Worm (Caenorhabditis elegans) whole organism, young adult: ENCODE measurements around the gene C14A4.7.

Experiments used
- B0019.2 ChIP-seq: fragments of 200-800 bp; sonication (Bioruptor generic); conservative IDR thresholded peaks from 2 replicates; pipeline ENCODE4 v1.3.6; 2022; ENCODE audit warnings: missing genetic modification reagents, missing genetic modification characterization, missing compliant biosample characterization
- B0336.3 ChIP-seq: fragments of 200-800 bp; sonication (Bioruptor generic); IDR thresholded peaks from 2 replicates; pipeline ENCODE4 v1.3.6; 2022; ENCODE audit warnings: missing genetic modification characterization, missing compliant biosample characterization
- C06A6.2 ChIP-seq: fragments of 200-800 bp; sonication (Bioruptor generic); conservative IDR thresholded peaks from 2 replicates; pipeline ENCODE4 v1.3.6; 2022; ENCODE audit warnings: missing genetic modification characterization, missing compliant biosample characterization
- F10E7.11 ChIP-seq: sonication (generic microtip); optimal IDR thresholded peaks from 2 replicates; lab custom pipeline; 2017; ENCODE audit warnings: mild to moderate bottlenecking, missing genetic modification characterization, moderate library complexity, missing compliant biosample characterization
- F22D6.2 ChIP-seq: sonication (generic microtip); optimal IDR thresholded peaks from 2 replicates; lab custom pipeline; 2016; ENCODE audit warnings: mild to moderate bottlenecking, missing genetic modification characterization, missing compliant biosample characterization
- F33H1.4 ChIP-seq: fragments of 200-800 bp; sonication (Bioruptor generic); IDR thresholded peaks from 2 replicates; pipeline ENCODE4 v1.3.6; 2022; ENCODE audit warnings: missing genetic modification reagents, missing genetic modification characterization, missing compliant biosample characterization
- F37B4.10 ChIP-seq: fragments of 200-800 bp; sonication (Bioruptor generic); IDR thresholded peaks from 2 replicates; pipeline ENCODE4 v1.3.6; 2022; ENCODE audit warnings: missing genetic modification characterization, missing compliant biosample characterization
- F57A8.1 ChIP-seq: fragments of 200-800 bp; sonication (Bioruptor generic); optimal IDR thresholded peaks from 2 replicates; lab custom pipeline; 2018; ENCODE audit warnings: mild to moderate bottlenecking, missing genetic modification characterization, moderate library complexity, missing compliant biosample characterization
- K11D2.4 ChIP-seq: fragments of 200-800 bp; sonication (Bioruptor generic); IDR thresholded peaks from 2 replicates; pipeline ENCODE4 v1.3.6; 2022; ENCODE audit warnings: missing genetic modification reagents, missing genetic modification characterization, missing compliant biosample characterization
- K12H6.12 ChIP-seq: fragments of 200-800 bp; sonication (Bioruptor generic); optimal IDR thresholded peaks from 2 replicates; lab custom pipeline; 2018; ENCODE audit warnings: mild to moderate bottlenecking, missing genetic modification characterization, missing compliant biosample characterization
- Y53G8AR.9 ChIP-seq: fragments of 200-800 bp; sonication (Bioruptor generic); conservative IDR thresholded peaks from 2 replicates; pipeline ENCODE4 v1.3.6; 2022; ENCODE audit warnings: missing genetic modification reagents, missing genetic modification characterization, missing compliant biosample characterization
- Y56A3A.18 ChIP-seq: fragments of 200-800 bp; sonication (Bioruptor generic); IDR thresholded peaks from 2 replicates; pipeline ENCODE4 v1.3.6; 2022; ENCODE audit warnings: missing genetic modification reagents, missing genetic modification characterization, missing compliant biosample characterization
- Y95B8A.8 ChIP-seq: fragments of 200-800 bp; sonication (Bioruptor generic); IDR thresholded peaks from 2 replicates; pipeline ENCODE4 v1.3.6; 2022; ENCODE audit warnings: missing genetic modification reagents, missing genetic modification characterization, missing compliant biosample characterization
- ZK185.1 ChIP-seq: sonication (generic microtip); optimal IDR thresholded peaks from 2 replicates; lab custom pipeline; 2016; ENCODE audit warnings: mild to moderate bottlenecking, missing genetic modification characterization, missing compliant biosample characterization; ENCODE audit not compliant: poor library complexity, severe bottlenecking
- akir-1 ChIP-seq: fragments of 200-800 bp; sonication (Bioruptor generic); optimal IDR thresholded peaks from 2 replicates; lab custom pipeline; 2018; ENCODE audit warnings: mild to moderate bottlenecking, missing genetic modification characterization, moderate library complexity, missing compliant biosample characterization
- ama-1 ChIP-seq, 3 experiments: fragments of 150-350 bp in 1 of 3; sonication (generic microtip) in 2 of 3; optimal IDR thresholded peaks; 2 replicates each; lab custom pipeline; 2014 to 2018; ENCODE audit warnings: missing biosample characterization in 2 of 3, missing genetic modification characterization in 2 of 3, missing genetic modification reagents in 2 of 3
- aptf-3 ChIP-seq: fragments of 200-800 bp; sonication (Bioruptor generic); IDR thresholded peaks from 2 replicates; pipeline ENCODE4 v1.3.6; 2022; ENCODE audit warnings: missing genetic modification characterization, missing compliant biosample characterization
- athp-1 ChIP-seq: sonication (generic microtip); optimal IDR thresholded peaks from 2 replicates; lab custom pipeline; 2017; ENCODE audit warnings: mild to moderate bottlenecking, missing genetic modification characterization, missing compliant biosample characterization
- attf-6 ChIP-seq: fragments of 200-800 bp; sonication (Bioruptor generic); IDR thresholded peaks from 2 replicates; pipeline ENCODE4 v1.3.6; 2022; ENCODE audit warnings: missing genetic modification reagents, missing genetic modification characterization, missing compliant biosample characterization
- ceh-40 ChIP-seq: fragments of 200-800 bp; sonication (Bioruptor generic); IDR thresholded peaks from 2 replicates; pipeline ENCODE4 v1.3.6; 2022; ENCODE audit warnings: missing genetic modification characterization, missing compliant biosample characterization
- ceh-79 ChIP-seq: sonication (generic microtip); optimal IDR thresholded peaks from 2 replicates; lab custom pipeline; 2017; ENCODE audit warnings: mild to moderate bottlenecking, missing genetic modification characterization, missing compliant biosample characterization
- dox-1 ChIP-seq: fragments of 200-800 bp; sonication (Bioruptor generic); IDR thresholded peaks from 2 replicates; pipeline ENCODE4 v1.3.6; 2022; ENCODE audit warnings: missing genetic modification reagents, missing genetic modification characterization, missing compliant biosample characterization
- dpff-1 ChIP-seq: sonication (generic microtip); optimal IDR thresholded peaks from 2 replicates; lab custom pipeline; 2017; ENCODE audit warnings: mild to moderate bottlenecking, missing genetic modification characterization, missing compliant biosample characterization
- egrh-3 ChIP-seq: fragments of 200-800 bp; sonication (Bioruptor generic); IDR thresholded peaks from 2 replicates; pipeline ENCODE4 v1.3.6; 2022; ENCODE audit warnings: missing genetic modification reagents, missing genetic modification characterization, missing compliant biosample characterization
- ets-4 ChIP-seq: fragments of 200-800 bp; sonication (Bioruptor generic); optimal IDR thresholded peaks from 2 replicates; lab custom pipeline; 2018; ENCODE audit warnings: mild to moderate bottlenecking, missing genetic modification characterization, missing compliant biosample characterization
- him-1 ChIP-seq: sonication (generic microtip); optimal IDR thresholded peaks from 2 replicates; lab custom pipeline; 2016; ENCODE audit warnings: missing genotype, missing genetic modification reagents, missing genetic modification characterization, missing compliant biosample characterization
- hlh-26 ChIP-seq: fragments of 200-800 bp; sonication (Bioruptor generic); conservative IDR thresholded peaks from 2 replicates; pipeline ENCODE4 v1.3.6; 2022; ENCODE audit warnings: missing genetic modification reagents, missing genetic modification characterization, missing compliant biosample characterization
- hmg-20 ChIP-seq: fragments of 200-800 bp; sonication (Bioruptor generic); IDR thresholded peaks from 2 replicates; pipeline ENCODE4 v1.3.6; 2022; ENCODE audit warnings: missing genetic modification reagents, missing genetic modification characterization, missing compliant biosample characterization
- hrde-1 ChIP-seq: sonication (generic microtip); optimal IDR thresholded peaks from 2 replicates; lab custom pipeline; 2016; ENCODE audit warnings: missing genetic modification characterization, mild to moderate bottlenecking, missing compliant biosample characterization, moderate library complexity, missing genotype, missing genetic modification reagents, borderline replicate concordance
- hsf-1 ChIP-seq: fragments of 200-800 bp; sonication (Bioruptor generic); IDR thresholded peaks from 2 replicates; pipeline ENCODE4 v1.3.6; 2022; ENCODE audit warnings: missing genetic modification reagents, missing genetic modification characterization, missing compliant biosample characterization
- lag-1 ChIP-seq: fragments of 200-800 bp; sonication (Bioruptor generic); IDR thresholded peaks from 2 replicates; pipeline ENCODE4 v1.3.6; 2022; ENCODE audit warnings: missing genetic modification reagents, missing genetic modification characterization, missing compliant biosample characterization
- let-526 ChIP-seq: fragments of 200-800 bp; sonication (Bioruptor generic); IDR thresholded peaks from 2 replicates; pipeline ENCODE4 v1.3.6; 2022; ENCODE audit warnings: missing genetic modification reagents, missing genetic modification characterization, missing compliant biosample characterization
- madf-6 ChIP-seq: fragments of 200-800 bp; sonication (Bioruptor generic); IDR thresholded peaks from 2 replicates; pipeline ENCODE4 v1.3.6; 2022; ENCODE audit warnings: missing genetic modification reagents, missing genetic modification characterization, missing compliant biosample characterization
- mes-4 ChIP-seq: sonication (generic microtip); optimal IDR thresholded peaks from 2 replicates; lab custom pipeline; 2016; ENCODE audit warnings: missing genotype, missing genetic modification characterization, missing compliant biosample characterization
- nhr-179 ChIP-seq: sonication (generic microtip); optimal IDR thresholded peaks from 2 replicates; lab custom pipeline; 2016; ENCODE audit warnings: mild to moderate bottlenecking, missing genetic modification characterization, missing compliant biosample characterization
- nhr-80 ChIP-seq: sonication (generic microtip); optimal IDR thresholded peaks from 2 replicates; lab custom pipeline; 2016; ENCODE audit warnings: missing genetic modification characterization, missing compliant biosample characterization
- pbrm-1 ChIP-seq: fragments of 200-800 bp; sonication (Bioruptor generic); IDR thresholded peaks from 2 replicates; pipeline ENCODE4 v1.3.6; 2022; ENCODE audit warnings: missing genetic modification reagents, missing genetic modification characterization, missing compliant biosample characterization
- pha-4 ChIP-seq: fragments of 150-350 bp; sonication (generic microtip); optimal IDR thresholded peaks from 2 replicates; lab custom pipeline; 2014; ENCODE audit warnings: missing biosample characterization, missing genetic modification reagents, missing genetic modification characterization
- repo-1 ChIP-seq: sonication (generic microtip); optimal IDR thresholded peaks from 2 replicates; lab custom pipeline; 2017; ENCODE audit warnings: mild to moderate bottlenecking, missing genetic modification characterization, missing compliant biosample characterization
- rpc-1 ChIP-seq, 2 experiments: fragments of 150-350 bp in 1 of 2; sonication (generic microtip) in 1 of 2; optimal IDR thresholded peaks; 2 replicates each; lab custom pipeline; 2014 to 2018; ENCODE audit warnings: missing biosample characterization in 1 of 2, missing genetic modification characterization in 1 of 2, missing genetic modification reagents in 1 of 2, missing genotype in 1 of 2
- sdz-38 ChIP-seq: sonication (generic microtip); optimal IDR thresholded peaks from 2 replicates; lab custom pipeline; 2016; ENCODE audit warnings: missing genotype, missing genetic modification characterization, missing compliant biosample characterization
- sea-2 ChIP-seq: fragments of 200-800 bp; sonication (Bioruptor generic); IDR thresholded peaks from 2 replicates; pipeline ENCODE4 v1.3.6; 2022; ENCODE audit warnings: missing genetic modification characterization, missing compliant biosample characterization
- tbx-9 ChIP-seq: sonication (generic microtip); optimal IDR thresholded peaks from 2 replicates; lab custom pipeline; 2016; ENCODE audit warnings: borderline replicate concordance, missing genetic modification characterization, inconsistent platforms, missing compliant biosample characterization
- unc-130 ChIP-seq: sonication (generic microtip); optimal IDR thresholded peaks from 2 replicates; lab custom pipeline; 2016; ENCODE audit warnings: missing genetic modification reagents, missing genetic modification characterization, missing compliant biosample characterization
- unc-62 ChIP-seq: fragments of 150-350 bp; optimal IDR thresholded peaks from 2 replicates; lab custom pipeline; 2014; ENCODE audit warnings: missing biosample characterization, missing genetic modification reagents, missing genetic modification characterization
- xnd-1 ChIP-seq: sonication (generic microtip); optimal IDR thresholded peaks from 2 replicates; lab custom pipeline; 2016; ENCODE audit warnings: missing genotype, missing genetic modification reagents, missing genetic modification characterization, missing compliant biosample characterization
- zfh-2 ChIP-seq: fragments of 200-800 bp; sonication (Bioruptor generic); conservative IDR thresholded peaks from 2 replicates; pipeline ENCODE4 v1.3.6; 2022; ENCODE audit warnings: missing genetic modification reagents, missing genetic modification characterization, missing compliant biosample characterization
- ztf-22 ChIP-seq: fragments of 200-800 bp; sonication (Bioruptor generic); optimal IDR thresholded peaks from 2 replicates; lab custom pipeline; 2018; ENCODE audit warnings: mild to moderate bottlenecking, missing genetic modification characterization, moderate library complexity, missing compliant biosample characterization
- ztf-25 ChIP-seq: fragments of 200-800 bp; sonication (Bioruptor generic); IDR thresholded peaks from 2 replicates; pipeline ENCODE4 v1.3.6; 2022; ENCODE audit warnings: missing genetic modification reagents, missing genetic modification characterization, missing compliant biosample characterization

C14A4.7 gene

DNA sequence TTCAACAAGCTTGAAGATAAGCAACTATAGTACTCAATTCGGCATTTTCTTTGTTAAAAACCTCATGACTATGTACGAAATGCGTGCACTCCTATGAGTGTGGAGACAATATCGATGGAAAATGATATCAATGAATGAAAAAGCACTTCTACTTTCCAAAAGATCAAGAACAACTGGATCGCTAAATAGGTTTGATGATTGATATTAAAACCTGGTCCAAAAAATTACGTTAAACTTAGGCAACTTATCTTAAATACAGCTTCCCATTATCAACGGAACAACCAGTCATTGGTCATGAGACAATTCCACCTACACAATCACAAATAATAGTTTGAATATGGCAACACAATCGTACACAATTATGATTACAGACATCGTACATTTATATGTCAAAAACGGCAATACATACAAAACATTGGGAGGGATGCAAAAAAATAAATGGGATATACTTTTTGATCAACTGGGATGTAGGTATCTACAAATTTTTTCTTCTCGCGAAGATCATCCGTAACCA lies 36.6 kb downstream of the C14A4.7 start (continued):
- TF ChIP-seq egrh-3 (GFP tag; lab: Robert Waterston, UW) = no peak
- TF ChIP-seq mes-4 = no peak
- TF ChIP-seq Y53G8AR.9 (GFP tag; lab: Robert Waterston, UW) = 0 out of 2 replicates have a peak, but pooled peaks have one; percentile 11
- TF ChIP-seq attf-6 (GFP tag; lab: Robert Waterston, UW) = 0 out of 2 replicates have a peak, but pooled peaks have one; percentile 10
- no peak for TF ChIP-seq sdz-38 (tag; lab: Kevin White, UChicago)
- TF ChIP-seq F37B4.10 (GFP tag; lab: Robert Waterston, UW) = no peak
- no peak for TF ChIP-seq ets-4 (GFP tag; lab: Kevin White, UChicago)
- TF ChIP-seq tbx-9 = no peak
- peak; percentile 54 for TF ChIP-seq hrde-1 (tag; lab: Kevin White, UChicago)
- no peak for TF ChIP-seq him-1 (tag; lab: Kevin White, UChicago)
- TF ChIP-seq Y95B8A.8 (GFP tag; lab: Robert Waterston, UW) = no peak
- no peak for TF ChIP-seq pha-4
- no peak for TF ChIP-seq hmg-20 (GFP tag; lab: Robert Waterston, UW)
- no peak for TF ChIP-seq F33H1.4 (GFP tag; lab: Robert Waterston, UW)
- TF ChIP-seq dox-1 (GFP tag; lab: Robert Waterston, UW) = no peak
- TF ChIP-seq pbrm-1 (GFP tag; lab: Robert Waterston, UW) = 0 out of 2 replicates have a peak, but pooled peaks have one; percentile 57
- no peak for TF ChIP-seq C06A6.2 (GFP tag; lab: Robert Waterston, UW)
- TF ChIP-seq repo-1 (tag; lab: Kevin White, UChicago) = no peak
- peak; percentile 60; the same call in 1 of the 2 replicates for TF ChIP-seq madf-6
- no peak for TF ChIP-seq F57A8.1 (GFP tag; lab: Kevin White, UChicago)
- no peak for TF ChIP-seq nhr-179 (tag; lab: Kevin White, UChicago)
- no peak for TF ChIP-seq zfh-2 (GFP tag; lab: Robert Waterston, UW)
- TF ChIP-seq K12H6.12 (tag; lab: Kevin White, UChicago) = no peak
- peak; percentile 31; the same call in 1 of the 2 replicates for TF ChIP-seq B0336.3 (GFP tag; lab: Robert Waterston, UW)
- TF ChIP-seq ceh-40 (GFP tag; lab: Robert Waterston, UW) = peak; percentile 68; the same call in 1 of the 2 replicates
- no peak for TF ChIP-seq B0019.2 (GFP tag; lab: Robert Waterston, UW)
- no peak for TF ChIP-seq akir-1
- TF ChIP-seq sea-2 = no peak
- TF ChIP-seq ama-1 (optimal IDR thresholded peaks at IDR 0.05; lab: Kevin White, UChicago) = peak; percentile 28
- peak in 1 of 2 experiments; percentile 48 for TF ChIP-seq ama-1 (GFP tag; optimal IDR thresholded peaks at IDR 0.05; lab: Kevin White, UChicago)
- TF ChIP-seq aptf-3 = no peak
- no peak for TF ChIP-seq K11D2.4 (GFP tag; lab: Robert Waterston, UW)
- TF ChIP-seq dpff-1 = no peak
- no peak for TF ChIP-seq rpc-1 (optimal IDR thresholded peaks at IDR 0.05; lab: Kevin White, UChicago)
- TF ChIP-seq rpc-1 (tag; optimal IDR thresholded peaks at IDR 0.05; lab: Kevin White, UChicago) = no peak
- no peak for TF ChIP-seq unc-62 (GFP tag; lab: Kevin White, UChicago)
- no peak for TF ChIP-seq hlh-26
- TF ChIP-seq lag-1 (GFP tag; lab: Robert Waterston, UW) = no peak
- TF ChIP-seq xnd-1 (tag; lab: Kevin White, UChicago) = no peak
- TF ChIP-seq let-526 (GFP tag; lab: Robert Waterston, UW) = no peak
- TF ChIP-seq nhr-80 (tag; lab: Kevin White, UChicago) = no peak
- TF ChIP-seq Y56A3A.18 (GFP tag; lab: Robert Waterston, UW) = no peak
- TF ChIP-seq F22D6.2 (tag; lab: Kevin White, UChicago) = no peak
- no peak for TF ChIP-seq ztf-25 (GFP tag; lab: Robert Waterston, UW)
- TF ChIP-seq athp-1 = peak; percentile 44
- TF ChIP-seq unc-130 (GFP tag; lab: Kevin White, UChicago) = no peak
- TF ChIP-seq ceh-79 = no peak
- TF ChIP-seq F10E7.11 (tag; lab: Kevin White, UChicago) = no peak
- TF ChIP-seq ZK185.1 (tag; lab: Kevin White, UChicago) = peak; percentile 6
- TF ChIP-seq ztf-22 (GFP tag; lab: Kevin White, UChicago) = no peak
- TF ChIP-seq hsf-1 (GFP tag; lab: Robert Waterston, UW) = peak; percentile 53
